Worm (Caenorhabditis elegans) whole organism, late embryonic: ENCODE data around the gene ebax-1.

ENCODE experiments used
- C08G9.2 ChIP-seq: sonication (generic microtip); optimal IDR thresholded peaks from 2 replicates; lab custom pipeline; 2016; ENCODE audit warnings: mild to moderate bottlenecking, missing genetic modification characterization, moderate library complexity, missing compliant biosample characterization
- C38D4.7 ChIP-seq: fragments of 200-800 bp; sonication (Bioruptor generic); optimal IDR thresholded peaks from 2 replicates; lab custom pipeline; 2018; ENCODE audit warnings: mild to moderate bottlenecking, missing genetic modification characterization, moderate library complexity, missing compliant biosample characterization
- F13H6.1 ChIP-seq: sonication (generic microtip); optimal IDR thresholded peaks from 2 replicates; lab custom pipeline; 2016; ENCODE audit warnings: missing genetic modification characterization, missing compliant biosample characterization
- K09A11.1 ChIP-seq: sonication (generic microtip); optimal IDR thresholded peaks from 2 replicates; lab custom pipeline; 2017; ENCODE audit warnings: antibody characterized with exemption, mild to moderate bottlenecking, missing genetic modification characterization, missing compliant biosample characterization; ENCODE audit not compliant: insufficient read depth
- ama-1 ChIP-seq: fragments of 150-350 bp; optimal IDR thresholded peaks from 2 replicates; lab custom pipeline; 2014
- ceh-19 ChIP-seq: fragments of 200-800 bp; sonication (Bioruptor generic); optimal IDR thresholded peaks from 2 replicates; lab custom pipeline; 2018; ENCODE audit warnings: mild to moderate bottlenecking, missing genetic modification characterization, missing compliant biosample characterization
- ceh-2 ChIP-seq: sonication (generic microtip); optimal IDR thresholded peaks from 2 replicates; lab custom pipeline; 2016; ENCODE audit warnings: missing genotype, missing genetic modification characterization, missing compliant biosample characterization
- ceh-22 ChIP-seq: sonication (generic microtip); optimal IDR thresholded peaks from 2 replicates; lab custom pipeline; 2017; ENCODE audit warnings: missing biosample characterization, missing genetic modification characterization
- ceh-24 ChIP-seq: sonication (generic microtip); optimal IDR thresholded peaks from 2 replicates; lab custom pipeline; 2016; ENCODE audit warnings: mild to moderate bottlenecking, missing genetic modification characterization, missing compliant biosample characterization
- ceh-30 ChIP-seq: fragments of 150-350 bp; optimal IDR thresholded peaks from 2 replicates; lab custom pipeline; 2014; ENCODE audit warnings: missing biosample characterization, missing genetic modification characterization
- ceh-31 ChIP-seq: sonication (generic microtip); optimal IDR thresholded peaks from 2 replicates; lab custom pipeline; 2016; ENCODE audit warnings: missing genetic modification characterization, missing compliant biosample characterization
- ceh-48 ChIP-seq: sonication (generic microtip); optimal IDR thresholded peaks from 2 replicates; lab custom pipeline; 2016; ENCODE audit warnings: missing genetic modification characterization, inconsistent platforms, missing compliant biosample characterization
- ceh-6 ChIP-seq: fragments of 200-800 bp; sonication (Bioruptor generic); optimal IDR thresholded peaks from 2 replicates; lab custom pipeline; 2018; ENCODE audit warnings: mild to moderate bottlenecking, missing genetic modification characterization, missing compliant biosample characterization
- ceh-9 ChIP-seq: sonication (generic microtip); optimal IDR thresholded peaks from 2 replicates; lab custom pipeline; 2016; ENCODE audit warnings: mild to moderate bottlenecking, missing genetic modification characterization, inconsistent platforms, missing compliant biosample characterization
- dmd-4 ChIP-seq: sonication (generic microtip); optimal IDR thresholded peaks from 2 replicates; lab custom pipeline; 2016; ENCODE audit warnings: borderline replicate concordance, missing genetic modification characterization, missing compliant biosample characterization
- dve-1 ChIP-seq: sonication (generic microtip); optimal IDR thresholded peaks from 2 replicates; lab custom pipeline; 2017; ENCODE audit warnings: antibody characterized with exemption, mild to moderate bottlenecking, missing genetic modification characterization, missing compliant biosample characterization
- elt-2 ChIP-seq: sonication (generic microtip); optimal IDR thresholded peaks from 2 replicates; lab custom pipeline; 2016; ENCODE audit warnings: missing genetic modification reagents, missing genetic modification characterization, missing compliant biosample characterization
- ets-4 ChIP-seq: sonication (generic microtip); optimal IDR thresholded peaks from 2 replicates; lab custom pipeline; 2016; ENCODE audit warnings: missing genetic modification characterization, missing compliant biosample characterization
- fkh-6 ChIP-seq: sonication (generic microtip); optimal IDR thresholded peaks from 2 replicates; lab custom pipeline; 2016; ENCODE audit warnings: missing genetic modification characterization, missing compliant biosample characterization
- lin-11 ChIP-seq: fragments of 200-800 bp; sonication (Bioruptor generic); optimal IDR thresholded peaks from 2 replicates; lab custom pipeline; 2018; ENCODE audit warnings: mild to moderate bottlenecking, missing genetic modification characterization, missing compliant biosample characterization
- mec-3 ChIP-seq: sonication (generic microtip); optimal IDR thresholded peaks from 2 replicates; lab custom pipeline; 2016; ENCODE audit warnings: borderline replicate concordance, missing genetic modification characterization, missing compliant biosample characterization
- nfya-1 ChIP-seq: sonication (generic microtip); optimal IDR thresholded peaks from 2 replicates; lab custom pipeline; 2017; ENCODE audit warnings: missing genetic modification characterization, mild to moderate bottlenecking, missing compliant biosample characterization, antibody characterized with exemption, moderate library complexity
- nhr-11 ChIP-seq: fragments of 150-350 bp; optimal IDR thresholded peaks from 2 replicates; lab custom pipeline; 2014; ENCODE audit warnings: missing biosample characterization, missing genetic modification characterization
- pha-4 ChIP-seq: fragments of 150-350 bp; optimal IDR thresholded peaks from 2 replicates; lab custom pipeline; 2018; ENCODE audit warnings: missing biosample characterization, missing genetic modification reagents, missing genetic modification characterization
- pros-1 ChIP-seq: fragments of 150-350 bp; optimal IDR thresholded peaks from 2 replicates; lab custom pipeline; 2014; ENCODE audit warnings: missing biosample characterization, missing genetic modification reagents, missing genetic modification characterization
- rnt-1 ChIP-seq: sonication (generic microtip); optimal IDR thresholded peaks from 2 replicates; lab custom pipeline; 2016; ENCODE audit warnings: missing genetic modification characterization, missing compliant biosample characterization
- sdc-2 ChIP-seq: sonication (generic microtip); optimal IDR thresholded peaks from 2 replicates; lab custom pipeline; 2016; ENCODE audit warnings: missing genotype, missing genetic modification characterization, missing compliant biosample characterization
- sox-2 ChIP-seq: fragments of 200-800 bp; sonication (Bioruptor generic); IDR thresholded peaks from 2 replicates; pipeline ENCODE4 v1.3.6; 2022; ENCODE audit warnings: missing genetic modification reagents, missing genetic modification characterization, missing compliant biosample characterization
- sox-4 ChIP-seq: sonication (generic microtip); optimal IDR thresholded peaks from 2 replicates; lab custom pipeline; 2017; ENCODE audit warnings: mild to moderate bottlenecking, missing genetic modification characterization, inconsistent platforms, missing compliant biosample characterization
- syd-9 ChIP-seq: sonication (generic microtip); optimal IDR thresholded peaks from 2 replicates; lab custom pipeline; 2016; ENCODE audit warnings: mild to moderate bottlenecking, missing genetic modification characterization, moderate library complexity, missing compliant biosample characterization
- tbx-7 ChIP-seq: sonication (generic microtip); optimal IDR thresholded peaks from 2 replicates; lab custom pipeline; 2016; ENCODE audit warnings: missing genotype, missing genetic modification characterization, missing compliant biosample characterization
- unc-3 ChIP-seq, 2 experiments: fragments of 200-800 bp in 1 of 2; sonication (Bioruptor generic) in 1 of 2; sonication (generic microtip) in 1 of 2; conservative IDR thresholded peaks in 1 of 2; optimal IDR thresholded peaks in 1 of 2; 2 replicates each; pipeline versions ENCODE4 v1.3.6 to Lab custom; 2016 to 2022; ENCODE audit warnings: missing compliant biosample characterization in 2 of 2, missing genetic modification characterization in 2 of 2, missing genetic modification reagents in 1 of 2
- unc-42 ChIP-seq: sonication (generic microtip); optimal IDR thresholded peaks from 2 replicates; lab custom pipeline; 2016; ENCODE audit warnings: missing genotype, missing genetic modification characterization, missing compliant biosample characterization
- unc-55 ChIP-seq: sonication (generic microtip); optimal IDR thresholded peaks from 2 replicates; lab custom pipeline; 2017; ENCODE audit warnings: missing biosample characterization, missing genetic modification reagents, missing genetic modification characterization
- zip-5 ChIP-seq: sonication (generic microtip); optimal IDR thresholded peaks from 2 replicates; lab custom pipeline; 2016; ENCODE audit warnings: missing genetic modification characterization, missing compliant biosample characterization

Gene ebax-1

DNA sequence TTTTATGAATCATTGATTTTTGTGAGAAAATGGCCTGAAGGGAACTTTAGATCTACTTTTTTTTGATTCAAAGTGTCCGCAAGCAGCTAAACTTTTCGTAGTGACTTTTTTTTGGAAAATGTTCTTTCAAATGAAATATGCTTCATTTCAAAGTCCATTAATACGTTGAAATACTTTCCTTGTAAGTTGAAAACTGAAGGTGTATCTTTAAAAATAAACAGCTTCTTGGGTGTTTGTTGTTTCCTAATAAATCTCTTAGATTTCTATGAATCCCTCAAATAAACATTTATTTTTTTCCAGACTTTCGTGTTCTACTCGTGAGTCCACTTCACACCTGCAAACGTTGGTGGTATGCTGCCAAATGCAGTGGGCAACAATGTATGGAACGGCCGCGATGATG, at the start of gene ebax-1:
Gene ebax-1, plus strand, starts transcription at position 301 of the 400 bp plus-strand sequence.
- no peak for TF ChIP-seq tbx-7 (tag; lab: Kevin White, UChicago)
- TF ChIP-seq ceh-24 (tag; lab: Kevin White, UChicago) = no peak
- no peak for TF ChIP-seq ceh-31 (tag; lab: Kevin White, UChicago)
- no peak for TF ChIP-seq nhr-11 (tag; lab: Kevin White, UChicago)
- no peak for TF ChIP-seq fkh-6
- TF ChIP-seq ets-4 (tag; lab: Kevin White, UChicago) = no peak
- TF ChIP-seq ceh-30 = no peak
- TF ChIP-seq ceh-48 (tag; lab: Kevin White, UChicago) = no peak
- TF ChIP-seq ceh-6 (GFP tag; lab: Kevin White, UChicago) = no peak
- no peak for TF ChIP-seq lin-11 (tag; lab: Kevin White, UChicago)
- TF ChIP-seq C08G9.2 (tag; lab: Kevin White, UChicago) = no peak
- no peak for TF ChIP-seq zip-5 (tag; lab: Kevin White, UChicago)
- no peak for TF ChIP-seq ceh-2 (tag; lab: Kevin White, UChicago)
- TF ChIP-seq syd-9 (tag; lab: Kevin White, UChicago) = no peak
- no peak for TF ChIP-seq ama-1 (lab: Kevin White, UChicago)
- no peak for TF ChIP-seq ceh-19
- TF ChIP-seq unc-55 (GFP tag; lab: Kevin White, UChicago) = no peak
- TF ChIP-seq F13H6.1 (tag; lab: Kevin White, UChicago) = no peak
- no peak for TF ChIP-seq nfya-1 (tag; lab: Kevin White, UChicago)

DNA sequence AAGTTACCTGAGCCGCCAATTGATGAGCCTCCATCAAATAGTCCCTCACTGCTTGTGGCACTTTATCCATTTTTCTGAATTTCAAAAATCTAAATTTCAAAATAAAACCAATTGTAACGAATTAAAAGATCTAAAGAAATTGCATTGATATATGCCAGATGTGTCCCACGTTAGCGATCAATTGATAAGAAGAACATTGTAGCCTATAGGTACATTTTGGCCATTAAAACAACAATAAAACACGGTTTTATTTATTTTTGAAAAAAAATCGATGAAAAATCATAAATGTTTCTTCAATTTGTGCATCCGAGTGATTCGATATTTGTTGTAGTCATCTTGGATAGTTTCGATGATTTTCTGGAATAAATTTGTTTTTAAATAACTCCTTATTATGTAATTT, 47.7 kb upstream of the ebax-1 start, which contains the start of gene ech-8:
Gene ech-8, minus strand, starts transcription at position 132 of the 400 bp plus-strand sequence.
- no peak for TF ChIP-seq dve-1 (tag; lab: Kevin White, UChicago)
- TF ChIP-seq unc-42 (tag; lab: Kevin White, UChicago) = no peak
- TF ChIP-seq elt-2 (tag; lab: Kevin White, UChicago) = peak; percentile 44
- no peak for TF ChIP-seq mec-3 (tag; lab: Kevin White, UChicago)
- TF ChIP-seq sox-2 = no peak
- TF ChIP-seq, all 69 proteins: peak for 1

DNA sequence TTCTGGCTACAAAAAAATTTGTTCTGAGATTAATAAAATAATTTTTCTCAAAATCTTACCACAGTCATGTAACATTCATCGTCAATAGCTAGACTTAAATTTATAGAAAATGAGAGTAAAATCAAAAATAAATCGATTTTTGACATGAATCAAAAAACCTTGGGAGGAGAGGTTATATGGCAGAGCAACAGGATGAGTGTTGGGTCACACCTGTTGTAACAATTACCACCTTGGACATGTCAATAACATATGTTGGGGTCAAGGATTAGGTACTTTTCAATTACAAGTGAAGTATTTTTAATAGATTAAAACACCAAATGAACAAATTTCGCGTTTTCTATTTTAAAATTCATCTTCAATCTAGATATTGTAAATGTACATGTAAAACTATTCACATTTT, 45.1 kb upstream of the ebax-1 start, which contains the start of gene lipl-7:
Gene lipl-7, minus strand, starts transcription at position 165 of the 400 bp plus-strand sequence.
- TF ChIP-seq C08G9.2 (tag; lab: Kevin White, UChicago) (no peak), pros-1 (tag; lab: Kevin White, UChicago) (no peak), sox-4 (tag; lab: Kevin White, UChicago) (no peak), K09A11.1 (no peak), lin-11 (tag; lab: Kevin White, UChicago) (no peak), C38D4.7 (GFP tag; lab: Kevin White, UChicago) (no peak), ets-4 (tag; lab: Kevin White, UChicago) (no peak), tbx-7 (tag; lab: Kevin White, UChicago) (no peak), sdc-2 (no peak), dmd-4 (tag; lab: Kevin White, UChicago) (no peak), rnt-1 (tag; lab: Kevin White, UChicago) (no peak), ceh-22 (tag; lab: Kevin White, UChicago) (no peak), unc-3 (GFP tag; conservative IDR thresholded peaks at IDR 0.05; lab: Robert Waterston, UW) (no peak), unc-3 (tag; optimal IDR thresholded peaks at IDR 0.05; lab: Kevin White, UChicago) (no peak), pha-4 (tag; lab: Kevin White, UChicago) (no peak), ceh-9 (tag; lab: Kevin White, UChicago) (no peak)
